Fruit fly (Drosophila melanogaster) whole organism, embryonic: ENCODE data around the gene scramb2.
A peak's percentile ranks its signal among the peaks of the same experiment; 100 is the strongest.

ENCODE experiments used
- Atf6 ChIP-seq: fragments of 200-800 bp; sonication (Bioruptor generic); IDR thresholded peaks from 2 replicates; pipeline ENCODE4 v1.3.6; 2022; ENCODE audit warnings: missing biosample characterization, missing genetic modification characterization
- Bgb ChIP-seq: fragments of 200-800 bp; sonication (Bioruptor generic); IDR thresholded peaks from 2 replicates; pipeline ENCODE4 v1.3.6; 2022; ENCODE audit warnings: missing biosample characterization, missing genetic modification characterization; ENCODE audit not compliant: partially characterized antibody
- CG10209 ChIP-seq: fragments of 200-800 bp; sonication (Bioruptor generic); optimal IDR thresholded peaks from 3 replicates; lab custom pipeline; 2017; ENCODE audit warnings: missing biosample characterization, mild to moderate bottlenecking, missing genetic modification characterization, missing genetic modification reagents
- CG10431 ChIP-seq: fragments of 200-800 bp; sonication (Bioruptor generic); optimal IDR thresholded peaks from 3 replicates; lab custom pipeline; 2018; ENCODE audit warnings: missing biosample characterization, mild to moderate bottlenecking, missing genetic modification characterization
- CG10543 ChIP-seq: fragments of 200-800 bp; sonication (Bioruptor generic); optimal IDR thresholded peaks from 3 replicates; lab custom pipeline; 2017; ENCODE audit warnings: missing biosample characterization, mild to moderate bottlenecking, missing genetic modification characterization, moderate library complexity
- CG11085 ChIP-seq: fragments of 200-800 bp; sonication (Bioruptor generic); IDR thresholded peaks from 2 replicates; pipeline ENCODE4 v1.3.6; 2022; ENCODE audit warnings: missing biosample characterization, missing genetic modification characterization
- CG11398 ChIP-seq: fragments of 200-800 bp; sonication (Bioruptor generic); optimal IDR thresholded peaks from 2 replicates; lab custom pipeline; 2016; ENCODE audit warnings: missing biosample characterization, missing genetic modification characterization
- CG11456 ChIP-seq: fragments of 200-800 bp; sonication (Bioruptor generic); IDR thresholded peaks from 3 replicates; pipeline ENCODE4 v1.3.6; 2022; ENCODE audit warnings: missing biosample characterization, missing genetic modification characterization
- CG11504 ChIP-seq: fragments of 200-800 bp; sonication (Bioruptor generic); optimal IDR thresholded peaks from 3 replicates; lab custom pipeline; 2019; ENCODE audit warnings: missing biosample characterization, mild to moderate bottlenecking, missing genetic modification characterization, moderate library complexity
- CG11560 ChIP-seq: fragments of 200-800 bp; sonication (Bioruptor generic); IDR thresholded peaks from 3 replicates; pipeline ENCODE4 v1.3.6; 2022; ENCODE audit warnings: missing biosample characterization, missing genetic modification characterization
- CG12744 ChIP-seq: fragments of 200-800 bp; sonication (Bioruptor generic); optimal IDR thresholded peaks from 2 replicates; lab custom pipeline; 2016; ENCODE audit warnings: missing biosample characterization, missing genetic modification characterization
- CG12942 ChIP-seq: fragments of 200-800 bp; sonication (Bioruptor generic); optimal IDR thresholded peaks from 3 replicates; lab custom pipeline; 2016; ENCODE audit warnings: missing biosample characterization, missing genetic modification characterization
- CG1529 ChIP-seq: fragments of 200-800 bp; sonication (Bioruptor generic); optimal IDR thresholded peaks from 3 replicates; lab custom pipeline; 2018; ENCODE audit warnings: missing biosample characterization, missing genetic modification characterization
- CG15601 ChIP-seq: fragments of 200-800 bp; sonication (Bioruptor generic); optimal IDR thresholded peaks from 3 replicates; lab custom pipeline; 2019; ENCODE audit warnings: missing biosample characterization, mild to moderate bottlenecking, missing genetic modification characterization, moderate library complexity
- CG17186 ChIP-seq: fragments of 200-800 bp; sonication (Bioruptor generic); optimal IDR thresholded peaks from 3 replicates; lab custom pipeline; 2017; ENCODE audit warnings: missing biosample characterization, missing genetic modification reagents, missing genetic modification characterization
- CG17385 ChIP-seq: fragments of 200-800 bp; sonication (Bioruptor generic); optimal IDR thresholded peaks from 3 replicates; lab custom pipeline; 2018; ENCODE audit warnings: missing biosample characterization, mild to moderate bottlenecking, missing genetic modification characterization
- CG33213 ChIP-seq: fragments of 200-800 bp; sonication (Bioruptor generic); optimal IDR thresholded peaks from 3 replicates; lab custom pipeline; 2016; ENCODE audit warnings: missing biosample characterization, missing genetic modification characterization
- CG3407 ChIP-seq: fragments of 200-800 bp; sonication (Bioruptor generic); optimal IDR thresholded peaks from 2 replicates; lab custom pipeline; 2018; ENCODE audit warnings: missing biosample characterization, mild to moderate bottlenecking, missing genetic modification characterization
- CG4282 ChIP-seq: fragments of 200-800 bp; sonication (Bioruptor generic); optimal IDR thresholded peaks from 2 replicates; lab custom pipeline; 2016; ENCODE audit warnings: missing biosample characterization, missing genetic modification characterization
- CG43689 ChIP-seq: fragments of 200-800 bp; sonication (Bioruptor generic); IDR thresholded peaks from 2 replicates; pipeline ENCODE4 v1.3.6; 2022; ENCODE audit warnings: missing biosample characterization, missing genetic modification characterization
- CG7963 ChIP-seq: fragments of 200-800 bp; sonication (Bioruptor generic); IDR thresholded peaks from 3 replicates; pipeline ENCODE4 v1.3.6; 2022; ENCODE audit warnings: missing biosample characterization, missing genetic modification characterization; ENCODE audit not compliant: partially characterized antibody
- CG7987 ChIP-seq: fragments of 200-800 bp; sonication (Bioruptor generic); optimal IDR thresholded peaks from 2 replicates; lab custom pipeline; 2018; ENCODE audit warnings: missing biosample characterization, mild to moderate bottlenecking, missing genetic modification characterization, moderate library complexity
- CoRest ChIP-seq: fragments of 200-800 bp; sonication (Bioruptor generic); optimal IDR thresholded peaks from 3 replicates; lab custom pipeline; 2018; ENCODE audit warnings: missing biosample characterization, mild to moderate bottlenecking, missing genetic modification characterization, moderate library complexity
- Dbx ChIP-seq: fragments of 200-800 bp; sonication (Bioruptor generic); IDR thresholded peaks from 3 replicates; pipeline ENCODE4 v1.3.6; 2022; ENCODE audit warnings: missing biosample characterization, missing genetic modification characterization
- Deaf1 ChIP-seq: fragments of 200-800 bp; optimal IDR thresholded peaks from 3 replicates; lab custom pipeline; 2019; ENCODE audit warnings: missing biosample characterization, mild to moderate bottlenecking, missing genetic modification characterization, moderate library complexity
- Dfd ChIP-seq, 2 experiments: fragments of >200 bp; optimal IDR thresholded peaks; 2 replicates each; lab custom pipeline; 2017; ENCODE audit warnings: missing biosample characterization in 2 of 2, missing genetic modification characterization in 2 of 2
- Ets65A ChIP-seq: fragments of 200-800 bp; sonication (Bioruptor generic); peaks from one replicate; lab custom pipeline; 2016; ENCODE audit warnings: missing biosample characterization, missing genetic modification characterization
- Gsc ChIP-seq: fragments of 200-800 bp; sonication (Bioruptor generic); IDR thresholded peaks from 2 replicates; pipeline ENCODE4 v1.3.6; 2022; ENCODE audit warnings: missing biosample characterization, missing genetic modification characterization
- HLHmδ ChIP-seq: fragments of 200-800 bp; sonication (Bioruptor generic); optimal IDR thresholded peaks from 2 replicates; lab custom pipeline; 2018; ENCODE audit warnings: missing biosample characterization, mild to moderate bottlenecking, missing genetic modification characterization, moderate library complexity
- Max ChIP-seq: fragments of 200-800 bp; sonication (Bioruptor generic); optimal IDR thresholded peaks from 2 replicates; lab custom pipeline; 2016; ENCODE audit warnings: missing biosample characterization, mild to moderate bottlenecking, missing genetic modification characterization
- Neu2 ChIP-seq: fragments of 200-800 bp; sonication (Bioruptor generic); optimal IDR thresholded peaks from 3 replicates; lab custom pipeline; 2016; ENCODE audit warnings: missing biosample characterization, missing genetic modification characterization, borderline replicate concordance
- NfI ChIP-seq: fragments of 200-800 bp; sonication (Bioruptor generic); optimal IDR thresholded peaks from 3 replicates; lab custom pipeline; 2018; ENCODE audit warnings: missing biosample characterization, mild to moderate bottlenecking, missing genetic modification characterization, moderate library complexity
- Vsx1 ChIP-seq: fragments of 200-800 bp; sonication (Bioruptor generic); optimal IDR thresholded peaks from 2 replicates; lab custom pipeline; 2017; ENCODE audit warnings: missing biosample characterization, mild to moderate bottlenecking, missing genetic modification characterization, missing genetic modification reagents
- Xbp1 ChIP-seq: fragments of 200-800 bp; sonication (Bioruptor generic); optimal IDR thresholded peaks from 3 replicates; lab custom pipeline; 2016; ENCODE audit warnings: missing biosample characterization, mild to moderate bottlenecking, missing genetic modification characterization
- Xrp1 ChIP-seq: fragments of 200-800 bp; sonication (Bioruptor generic); IDR thresholded peaks from 2 replicates; pipeline ENCODE4 v1.3.6; 2022; ENCODE audit warnings: missing biosample characterization, missing genetic modification characterization
- bcd ChIP-seq: fragments of 200-800 bp; sonication (Bioruptor generic); optimal IDR thresholded peaks from 2 replicates; lab custom pipeline; 2017; ENCODE audit warnings: missing biosample characterization, mild to moderate bottlenecking, missing genetic modification characterization
- corto ChIP-seq: fragments of 200-800 bp; sonication (Bioruptor generic); optimal IDR thresholded peaks from 2 replicates; lab custom pipeline; 2016; ENCODE audit warnings: missing biosample characterization, mild to moderate bottlenecking, missing genetic modification characterization, moderate library complexity
- dysf ChIP-seq: fragments of 200-800 bp; sonication (Bioruptor generic); IDR thresholded peaks from 3 replicates; pipeline ENCODE4 v1.3.6; 2022; ENCODE audit warnings: missing biosample characterization, missing genetic modification characterization
- eve ChIP-seq, 2 experiments: fragments of >200 bp; optimal IDR thresholded peaks; 2 replicates each; lab custom pipeline; 2017; ENCODE audit warnings: missing biosample characterization in 2 of 2, missing genetic modification characterization in 2 of 2
- insv ChIP-seq, 2 experiments: fragments of 200-800 bp; sonication (Bioruptor generic); optimal IDR thresholded peaks; 3 replicates each; lab custom pipeline; 2016 to 2018; ENCODE audit warnings: missing biosample characterization in 2 of 2, missing genetic modification characterization in 2 of 2
- mld ChIP-seq: fragments of 200-800 bp; sonication (Bioruptor generic); IDR thresholded peaks from 3 replicates; pipeline ENCODE4 v1.3.6; 2022; ENCODE audit warnings: missing biosample characterization, missing genetic modification characterization; ENCODE audit not compliant: partially characterized antibody
- pb ChIP-seq: fragments of 200-800 bp; sonication (Bioruptor generic); optimal IDR thresholded peaks from 3 replicates; lab custom pipeline; 2016; ENCODE audit warnings: missing biosample characterization, missing genetic modification characterization
- phol ChIP-seq: fragments of 200-800 bp; sonication (Bioruptor generic); optimal IDR thresholded peaks from 3 replicates; lab custom pipeline; 2018; ENCODE audit warnings: missing biosample characterization, mild to moderate bottlenecking, missing genetic modification characterization, moderate library complexity
- sisA ChIP-seq: fragments of 200-800 bp; sonication (Bioruptor generic); IDR thresholded peaks from 2 replicates; pipeline ENCODE4 v1.3.6; 2022; ENCODE audit warnings: missing biosample characterization, missing genetic modification characterization
- sqz ChIP-seq: fragments of 200-800 bp; sonication (Bioruptor generic); optimal IDR thresholded peaks from 3 replicates; lab custom pipeline; 2018; ENCODE audit warnings: missing biosample characterization, mild to moderate bottlenecking, missing genetic modification characterization
- tgo ChIP-seq: fragments of 200-800 bp; sonication (Bioruptor generic); IDR thresholded peaks from 3 replicates; pipeline ENCODE4 v1.3.6; 2022; ENCODE audit warnings: missing biosample characterization, missing genetic modification characterization
- z ChIP-seq: fragments of 200-800 bp; sonication (Bioruptor generic); IDR thresholded peaks from 3 replicates; pipeline ENCODE4 v1.3.6; 2022; ENCODE audit warnings: missing biosample characterization, missing genetic modification characterization
- zfh1 ChIP-seq: fragments of 200-800 bp; sonication (Bioruptor generic); IDR thresholded peaks from 3 replicates; pipeline ENCODE4 v1.3.6; 2022; ENCODE audit warnings: missing biosample characterization, missing genetic modification characterization

scramb2 gene

DNA sequence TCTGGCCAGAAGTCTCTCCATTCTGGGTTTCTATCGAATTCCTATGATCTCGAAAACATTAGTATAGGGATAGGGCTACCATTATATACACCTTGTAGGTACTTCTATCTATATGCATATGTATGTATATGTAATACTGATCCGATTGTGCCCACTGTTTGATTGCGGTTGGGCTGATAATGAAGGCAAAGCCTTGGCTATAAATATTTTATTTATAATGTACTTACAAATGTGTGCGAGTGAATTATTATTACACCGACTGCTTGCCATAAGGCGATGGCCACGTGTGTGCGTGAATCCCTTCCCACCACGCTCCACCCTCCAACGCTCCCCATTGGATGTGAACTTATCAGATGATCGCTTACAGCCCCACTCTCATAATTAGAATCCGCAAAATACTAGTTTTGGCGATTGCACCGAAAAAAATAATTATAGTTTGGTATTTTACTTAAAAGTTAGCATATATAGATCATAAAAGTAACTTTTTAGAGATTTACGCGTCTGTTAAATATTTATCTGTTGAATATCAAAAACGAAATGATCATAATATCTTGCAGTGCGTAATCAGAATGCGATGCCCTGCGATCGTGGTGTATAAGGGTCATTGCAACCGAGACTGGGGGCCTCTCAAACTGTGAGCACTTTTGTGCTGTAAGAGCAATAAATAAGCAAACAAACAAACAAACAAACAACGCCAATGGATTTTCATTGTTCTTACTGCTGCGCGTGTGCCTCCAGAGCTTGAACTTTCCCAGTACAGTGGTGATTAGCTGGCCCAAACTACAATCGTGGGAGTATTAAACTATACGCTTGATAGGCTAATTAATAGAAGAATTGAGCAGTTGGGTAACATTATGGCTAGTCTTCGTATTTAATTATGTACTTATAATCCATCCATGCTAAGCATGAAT, 33.7 kb upstream of the scramb2 start (continued):
- TF ChIP-seq Max = peak; percentile 12
- no peak for TF ChIP-seq eve (GFP tag; optimal IDR thresholded peaks at IDR 0.05; lab: Kevin White, UChicago)
- TF ChIP-seq mld (GFP tag; lab: Robert Waterston, UW) = no peak
- TF ChIP-seq CoRest (tag; lab: Kevin White, UChicago) = no peak
- TF ChIP-seq Atf6 (GFP tag; lab: Robert Waterston, UW) = 0 out of 2 replicates have a peak, but pooled peaks have one; percentile 20
- peak; percentile 9 for TF ChIP-seq bcd (GFP tag; lab: Kevin White, UChicago)
- TF ChIP-seq CG11085 (GFP tag; lab: Robert Waterston, UW) = no peak
- no peak for TF ChIP-seq Xbp1 (GFP tag; lab: Kevin White, UChicago)
- peak; percentile 42; the same call in 1 of the 2 replicates for TF ChIP-seq Xrp1 (GFP tag; lab: Robert Waterston, UW)
- peak; percentile 27; the same call in 1 of the 3 replicates for TF ChIP-seq Dbx (GFP tag; lab: Robert Waterston, UW)
- TF ChIP-seq Deaf1 = no peak
- TF ChIP-seq CG11456 = no peak
- no peak for TF ChIP-seq CG4282 (GFP tag; lab: Kevin White, UChicago)
- no peak for TF ChIP-seq sqz (GFP tag; lab: Kevin White, UChicago)
- TF ChIP-seq CG1529 (GFP tag; lab: Kevin White, UChicago) = no peak
- no peak for TF ChIP-seq CG15601 (tag; lab: Kevin White, UChicago)
- no peak for TF ChIP-seq Gsc (GFP tag; lab: Robert Waterston, UW)
- TF ChIP-seq HLHmδ (GFP tag; lab: Kevin White, UChicago) = peak; percentile 45
- TF ChIP-seq Neu2 = no peak
- TF ChIP-seq corto = no peak
- TF ChIP-seq tgo (GFP tag; lab: Robert Waterston, UW) = peak; percentile 59; the same call in 2 of the 3 replicates
- peak; percentile 80 for TF ChIP-seq CG10543 (GFP tag; lab: Kevin White, UChicago)
- peak; percentile 46; the same call in 2 of the 3 replicates for TF ChIP-seq zfh1
- no peak for TF ChIP-seq pb
- TF ChIP-seq CG17385 (GFP tag; lab: Kevin White, UChicago) = no peak
- no peak; the same call in 1 of the 2 replicates for TF ChIP-seq CG43689 (GFP tag; lab: Robert Waterston, UW)
- no peak for TF ChIP-seq z
- peak; percentile 16 for TF ChIP-seq CG33213 (GFP tag; lab: Kevin White, UChicago)
- TF ChIP-seq CG11560 (tag; lab: Robert Waterston, UW) = 0 out of 3 replicates have a peak, but pooled peaks have one; percentile 10
- TF ChIP-seq insv (GFP tag; optimal IDR thresholded peaks at IDR 0.05; lab: Kevin White, UChicago) = no peak
- no peak for TF ChIP-seq Dfd (GFP tag; optimal IDR thresholded peaks at IDR 0.05; lab: Kevin White, UChicago)
- peak; percentile 48 for TF ChIP-seq phol
- peak; percentile 67 for TF ChIP-seq dysf (GFP tag; lab: Robert Waterston, UW)
- no peak for TF ChIP-seq CG10431 (GFP tag; lab: Kevin White, UChicago)
- TF ChIP-seq CG10209 (GFP tag; lab: Kevin White, UChicago) = peak; percentile 15
- no peak for TF ChIP-seq CG11398 (GFP tag; lab: Kevin White, UChicago)
- TF ChIP-seq CG12942 (GFP tag; lab: Kevin White, UChicago) = no peak
- no peak for TF ChIP-seq CG12744 (GFP tag; lab: Kevin White, UChicago)
- peak; percentile 45 for TF ChIP-seq Vsx1
- peak; percentile 82 for TF ChIP-seq Ets65A (GFP tag; lab: Kevin White, UChicago)
- TF ChIP-seq CG7987 (GFP tag; lab: Kevin White, UChicago) = peak; percentile 29
- peak; percentile 20 for TF ChIP-seq CG17186 (GFP tag; lab: Kevin White, UChicago)
- no peak for TF ChIP-seq sisA (GFP tag; lab: Robert Waterston, UW)
- peak; percentile 45 for TF ChIP-seq CG11504 (tag; lab: Kevin White, UChicago)
- TF ChIP-seq Bgb (GFP tag; lab: Robert Waterston, UW) = no peak
- peak; percentile 51 for TF ChIP-seq CG3407 (GFP tag; lab: Kevin White, UChicago)
- no peak for TF ChIP-seq NfI (GFP tag; lab: Kevin White, UChicago)
- TF ChIP-seq CG7963 (GFP tag; lab: Robert Waterston, UW) = no peak
